Worm (Caenorhabditis elegans) whole organism, L4 larva: ENCODE data around the gene K03B8.6.

Experiments used
- D1046.2 ChIP-seq: fragments of 200-800 bp; sonication (Bioruptor generic); IDR thresholded peaks from 2 replicates; pipeline ENCODE4 v1.3.6; 2022; ENCODE audit warnings: missing genetic modification characterization, missing compliant biosample characterization
- F26F4.8 ChIP-seq: fragments of 200-800 bp; sonication (Bioruptor generic); conservative IDR thresholded peaks from 2 replicates; pipeline ENCODE4 v1.3.6; 2022; ENCODE audit warnings: missing genetic modification characterization, missing compliant biosample characterization
- F37D6.2 ChIP-seq: sonication (generic microtip); optimal IDR thresholded peaks from 2 replicates; lab custom pipeline; 2016; ENCODE audit warnings: mild to moderate bottlenecking, missing genetic modification characterization, missing compliant biosample characterization
- Y5F2A.4 ChIP-seq: fragments of 200-800 bp; sonication (Bioruptor generic); optimal IDR thresholded peaks from 2 replicates; lab custom pipeline; 2018; ENCODE audit warnings: mild to moderate bottlenecking, missing genetic modification characterization, missing compliant biosample characterization
- ZK337.2 ChIP-seq: fragments of 200-800 bp; sonication (Bioruptor generic); IDR thresholded peaks from 2 replicates; pipeline ENCODE4 v1.3.6; 2022; ENCODE audit warnings: missing genetic modification reagents, missing genetic modification characterization, missing compliant biosample characterization
- ZK546.5 ChIP-seq, 2 experiments: sonication (generic microtip); optimal IDR thresholded peaks; 2 replicates each; lab custom pipeline; 2017; ENCODE audit warnings: missing biosample characterization in 2 of 2, missing genetic modification characterization in 2 of 2
- aly-2 ChIP-seq: sonication (generic microtip); optimal IDR thresholded peaks from 2 replicates; lab custom pipeline; 2018; ENCODE audit warnings: missing biosample characterization, missing genetic modification characterization
- ama-1 ChIP-seq: fragments of 150-350 bp; optimal IDR thresholded peaks from 2 replicates; lab custom pipeline; 2014; ENCODE audit warnings: inconsistent platforms, mixed read lengths
- arid-1 ChIP-seq: fragments of 200-800 bp; sonication (Bioruptor generic); conservative IDR thresholded peaks from 2 replicates; pipeline ENCODE4 v1.3.6; 2022; ENCODE audit warnings: missing genetic modification reagents, missing genetic modification characterization, missing compliant biosample characterization
- ceh-20 ChIP-seq: fragments of 200-800 bp; sonication (Bioruptor generic); IDR thresholded peaks from 2 replicates; pipeline ENCODE4 v1.3.6; 2022; ENCODE audit warnings: missing genetic modification reagents, missing genetic modification characterization, missing compliant biosample characterization
- cey-2 ChIP-seq: sonication (generic microtip); optimal IDR thresholded peaks from 3 replicates; lab custom pipeline; 2017; ENCODE audit warnings: missing genetic modification characterization, mild to moderate bottlenecking, missing compliant biosample characterization, antibody characterized with exemption, borderline replicate concordance; ENCODE audit not compliant: insufficient read depth
- daf-16 ChIP-seq, 3 experiments: sonication (generic microtip); optimal IDR thresholded peaks; 2 replicates each; lab custom pipeline; 2016 to 2017; ENCODE audit warnings: missing genetic modification characterization in 3 of 3, missing genetic modification reagents in 3 of 3, mild to moderate bottlenecking in 2 of 3, missing compliant biosample characterization in 2 of 3, missing biosample characterization in 1 of 3, moderate library complexity in 1 of 3
- daf-19 ChIP-seq: fragments of 200-800 bp; sonication (Bioruptor generic); conservative IDR thresholded peaks from 2 replicates; pipeline ENCODE4 v1.3.6; 2022; ENCODE audit warnings: missing genetic modification characterization, missing compliant biosample characterization
- dmd-6 ChIP-seq: fragments of 200-800 bp; sonication (Bioruptor generic); IDR thresholded peaks from 2 replicates; pipeline ENCODE4 v1.3.6; 2022; ENCODE audit warnings: missing genetic modification reagents, missing genetic modification characterization, missing compliant biosample characterization
- dmd-8 ChIP-seq: fragments of 200-800 bp; sonication (Bioruptor generic); IDR thresholded peaks from 2 replicates; pipeline ENCODE4 v1.3.6; 2022; ENCODE audit warnings: missing genetic modification characterization, missing compliant biosample characterization
- duxl-1 ChIP-seq: sonication (generic microtip); optimal IDR thresholded peaks from 2 replicates; lab custom pipeline; 2016; ENCODE audit warnings: mild to moderate bottlenecking, missing genetic modification characterization, moderate library complexity, missing compliant biosample characterization; ENCODE audit not compliant: poor library complexity
- dve-1 ChIP-seq: sonication (generic microtip); optimal IDR thresholded peaks from 2 replicates; lab custom pipeline; 2017; ENCODE audit warnings: antibody characterized with exemption, mild to moderate bottlenecking, missing genetic modification characterization, missing compliant biosample characterization; ENCODE audit not compliant: insufficient read depth
- egl-27 ChIP-seq: sonication (generic microtip); optimal IDR thresholded peaks from 3 replicates; lab custom pipeline; 2017; ENCODE audit warnings: missing biosample characterization, missing genetic modification reagents, missing genetic modification characterization
- fkh-10 ChIP-seq: fragments of 150-350 bp; optimal IDR thresholded peaks from 2 replicates; lab custom pipeline; 2014; ENCODE audit warnings: missing biosample characterization, missing genetic modification reagents, missing genetic modification characterization
- hlh-11 ChIP-seq: fragments of 200-800 bp; sonication (Bioruptor generic); optimal IDR thresholded peaks from 2 replicates; lab custom pipeline; 2018; ENCODE audit warnings: mild to moderate bottlenecking, missing genetic modification characterization, missing compliant biosample characterization
- hmg-1.1 ChIP-seq: fragments of 200-800 bp; sonication (Bioruptor generic); IDR thresholded peaks from 2 replicates; pipeline ENCODE4 v1.3.6; 2022; ENCODE audit warnings: missing genetic modification reagents, missing genetic modification characterization, missing compliant biosample characterization
- jun-1 ChIP-seq: fragments of 150-350 bp; optimal IDR thresholded peaks from 2 replicates; lab custom pipeline; 2014; ENCODE audit warnings: missing biosample characterization, missing genetic modification reagents, missing genetic modification characterization
- lim-7 ChIP-seq: fragments of 200-800 bp; sonication (Bioruptor generic); IDR thresholded peaks from 2 replicates; pipeline ENCODE4 v1.3.6; 2022; ENCODE audit warnings: missing genetic modification characterization, missing compliant biosample characterization
- lin-1 ChIP-seq: fragments of 200-800 bp; sonication (Bioruptor generic); IDR thresholded peaks from 2 replicates; pipeline ENCODE4 v1.3.6; 2022; ENCODE audit warnings: missing genetic modification reagents, missing genetic modification characterization, missing compliant biosample characterization
- lin-15B ChIP-seq: fragments of 150-350 bp; sonication (generic microtip); optimal IDR thresholded peaks from 3 replicates; lab custom pipeline; 2014; ENCODE audit warnings: missing biosample characterization, missing genetic modification characterization
- lin-29 ChIP-seq: fragments of 200-800 bp; sonication (Bioruptor generic); IDR thresholded peaks from 2 replicates; pipeline ENCODE4 v1.3.6; 2022; ENCODE audit warnings: missing genetic modification reagents, missing genetic modification characterization, missing compliant biosample characterization
- lin-39 ChIP-seq: fragments of 150-350 bp; optimal IDR thresholded peaks from 2 replicates; lab custom pipeline; 2014; ENCODE audit warnings: missing biosample characterization, missing genetic modification reagents, missing genetic modification characterization
- lir-3 ChIP-seq: sonication (generic microtip); optimal IDR thresholded peaks from 2 replicates; lab custom pipeline; 2016; ENCODE audit warnings: mild to moderate bottlenecking, missing genetic modification characterization, missing compliant biosample characterization
- madf-5 ChIP-seq, 2 experiments: fragments of 200-800 bp; sonication (Bioruptor generic); IDR thresholded peaks; 2 replicates each; pipeline ENCODE4 v1.3.6; 2022; ENCODE audit warnings: missing compliant biosample characterization in 2 of 2, missing genetic modification characterization in 2 of 2
- mdl-1 ChIP-seq, 2 experiments: fragments of 150-350 bp in 1 of 2; sonication (generic microtip) in 1 of 2; optimal IDR thresholded peaks; 2 replicates each; lab custom pipeline; 2014 to 2017; ENCODE audit warnings: missing biosample characterization in 2 of 2, missing genetic modification characterization in 2 of 2
- mdt-29 ChIP-seq: fragments of 200-800 bp; sonication (Bioruptor generic); IDR thresholded peaks from 2 replicates; pipeline ENCODE4 v1.3.6; 2022; ENCODE audit warnings: missing genetic modification reagents, missing genetic modification characterization, missing compliant biosample characterization
- mep-1 ChIP-seq: fragments of 150-350 bp; sonication (generic microtip); optimal IDR thresholded peaks from 3 replicates; lab custom pipeline; 2014; ENCODE audit warnings: missing biosample characterization, missing genetic modification characterization
- mxl-3 ChIP-seq: fragments of 200-800 bp; sonication (Bioruptor generic); optimal IDR thresholded peaks from 2 replicates; lab custom pipeline; 2018; ENCODE audit warnings: mild to moderate bottlenecking, missing genetic modification characterization, missing compliant biosample characterization
- nhr-102 ChIP-seq: sonication (generic microtip); optimal IDR thresholded peaks from 2 replicates; lab custom pipeline; 2016; ENCODE audit warnings: mild to moderate bottlenecking, missing genetic modification characterization, moderate library complexity, missing compliant biosample characterization
- nhr-25 ChIP-seq: sonication (generic microtip); optimal IDR thresholded peaks from 2 replicates; lab custom pipeline; 2017; ENCODE audit warnings: missing genetic modification characterization, mild to moderate bottlenecking, missing compliant biosample characterization, antibody characterized with exemption, moderate library complexity, borderline replicate concordance; ENCODE audit not compliant: insufficient read depth
- nhr-28 ChIP-seq: fragments of 150-350 bp; optimal IDR thresholded peaks from 2 replicates; lab custom pipeline; 2014; ENCODE audit warnings: missing biosample characterization, missing genetic modification characterization
- nhr-41 ChIP-seq: fragments of 200-800 bp; sonication (Bioruptor generic); IDR thresholded peaks from 2 replicates; pipeline ENCODE4 v1.3.6; 2022; ENCODE audit warnings: missing genetic modification reagents, missing genetic modification characterization, missing compliant biosample characterization
- nhr-6 ChIP-seq: fragments of 150-350 bp; optimal IDR thresholded peaks from 2 replicates; lab custom pipeline; 2014; ENCODE audit warnings: missing biosample characterization, missing genetic modification characterization
- nhr-76 ChIP-seq: fragments of 150-350 bp; optimal IDR thresholded peaks from 2 replicates; lab custom pipeline; 2014; ENCODE audit warnings: missing biosample characterization, missing genetic modification characterization
- nhr-77 ChIP-seq: fragments of 150-350 bp; optimal IDR thresholded peaks from 2 replicates; lab custom pipeline; 2014; ENCODE audit warnings: missing biosample characterization, missing genetic modification characterization
- pha-4 ChIP-seq, 2 experiments: fragments of 150-350 bp in 1 of 2; fragments of 200-800 bp in 1 of 2; sonication (Bioruptor generic) in 1 of 2; IDR thresholded peaks in 1 of 2; optimal IDR thresholded peaks in 1 of 2; 2 replicates each; pipeline versions ENCODE4 v1.3.6 to Lab custom; 2014 to 2022; ENCODE audit warnings: missing genetic modification characterization in 2 of 2, missing genetic modification reagents in 2 of 2, missing biosample characterization in 1 of 2, missing compliant biosample characterization in 1 of 2
- pqm-1 ChIP-seq: sonication (generic microtip); optimal IDR thresholded peaks from 2 replicates; lab custom pipeline; 2017; ENCODE audit warnings: missing biosample characterization, missing genetic modification characterization
- sdz-12 ChIP-seq: fragments of 200-800 bp; sonication (Bioruptor generic); optimal IDR thresholded peaks from 2 replicates; lab custom pipeline; 2018; ENCODE audit warnings: mild to moderate bottlenecking, missing genetic modification characterization, missing compliant biosample characterization
- snpc-4 ChIP-seq: fragments of 150-350 bp; optimal IDR thresholded peaks from 2 replicates; lab custom pipeline; 2014; ENCODE audit warnings: missing biosample characterization, missing genetic modification characterization
- spr-1 ChIP-seq: sonication (generic microtip); optimal IDR thresholded peaks from 2 replicates; lab custom pipeline; 2016; ENCODE audit warnings: mild to moderate bottlenecking, missing genetic modification characterization, missing compliant biosample characterization
- spr-3 ChIP-seq: fragments of 200-800 bp; sonication (Bioruptor generic); optimal IDR thresholded peaks from 2 replicates; lab custom pipeline; 2018; ENCODE audit warnings: mild to moderate bottlenecking, missing genetic modification characterization, missing compliant biosample characterization
- vab-7 ChIP-seq: fragments of 200-800 bp; sonication (Bioruptor generic); IDR thresholded peaks from 2 replicates; pipeline ENCODE4 v1.3.6; 2022; ENCODE audit warnings: missing genetic modification reagents, missing genetic modification characterization, missing compliant biosample characterization
- zfp-2 ChIP-seq: sonication (generic microtip); optimal IDR thresholded peaks from 2 replicates; lab custom pipeline; 2016; ENCODE audit warnings: mild to moderate bottlenecking, missing genetic modification characterization, missing compliant biosample characterization
- zip-2 ChIP-seq: fragments of 150-350 bp; optimal IDR thresholded peaks from 2 replicates; lab custom pipeline; 2014; ENCODE audit warnings: missing biosample characterization, missing genetic modification characterization
- ztf-11 ChIP-seq: fragments of 150-350 bp; optimal IDR thresholded peaks from 2 replicates; lab custom pipeline; 2014; ENCODE audit warnings: missing biosample characterization, missing genetic modification characterization

Gene K03B8.6

ce11 chrV:11412125-11412524, 4.7 kb downstream of the K03B8.6 start (continued):
- TF ChIP-seq nhr-76 (tag; lab: Kevin White, UChicago) (no peak), duxl-1 (tag; lab: Kevin White, UChicago) (no peak), mep-1 (tag; lab: Kevin White, UChicago) (no peak), ZK546.5 (tag; optimal IDR thresholded peaks at IDR 0.05; lab: Kevin White, UChicago) (no peak), F26F4.8 (GFP tag; lab: Robert Waterston, UW) (no peak), madf-5 (GFP tag; IDR thresholded peaks at IDR 0.05; lab: Robert Waterston, UW) (no peak), sdz-12 (GFP tag; lab: Kevin White, UChicago) (no peak), lin-1 (GFP tag; lab: Robert Waterston, UW) (peak; percentile 42; the same call in 1 of the 2 replicates), F37D6.2 (tag; lab: Kevin White, UChicago) (no peak), arid-1 (GFP tag; lab: Robert Waterston, UW) (peak; percentile 58; the same call in 1 of the 2 replicates), cey-2 (no peak), nhr-28 (peak; percentile 54), fkh-10 (no peak), aly-2 (tag; lab: Kevin White, UChicago) (no peak), lin-29 (no peak), mxl-3 (GFP tag; lab: Kevin White, UChicago) (peak; percentile 51), pha-4 (GFP tag; IDR thresholded peaks at IDR 0.05; lab: Robert Waterston, UW) (no peak), pha-4 (tag; optimal IDR thresholded peaks at IDR 0.05; lab: Kevin White, UChicago) (no peak), lir-3 (no peak), ZK337.2 (GFP tag; lab: Robert Waterston, UW) (no peak), ama-1 (lab: Kevin White, UChicago) (no peak), dve-1 (tag; lab: Kevin White, UChicago) (no peak), pqm-1 (tag; lab: Kevin White, UChicago) (peak; percentile 36), hlh-11 (tag; lab: Kevin White, UChicago) (peak; percentile 77), ceh-20 (peak; percentile 49; the same call in 1 of the 2 replicates), vab-7 (GFP tag; lab: Robert Waterston, UW) (peak; percentile 64), dmd-8 (0 out of 2 replicates have a peak, but pooled peaks have one; percentile 57), nhr-41 (GFP tag; lab: Robert Waterston, UW) (no peak), snpc-4 (tag; lab: Kevin White, UChicago) (no peak), nhr-25 (tag; lab: Kevin White, UChicago) (no peak), spr-3 (GFP tag; lab: Kevin White, UChicago) (no peak), lim-7 (GFP tag; lab: Robert Waterston, UW) (peak; percentile 75), daf-19 (no peak), zfp-2 (tag; lab: Kevin White, UChicago) (no peak), nhr-77 (tag; lab: Kevin White, UChicago) (no peak), D1046.2 (GFP tag; lab: Robert Waterston, UW) (no peak), egl-27 (tag; lab: Kevin White, UChicago) (no peak), lin-39 (tag; lab: Kevin White, UChicago) (no peak), nhr-102 (tag; lab: Kevin White, UChicago) (no peak), daf-16 (GFP tag; optimal IDR thresholded peaks at IDR 0.05; lab: Kevin White, UChicago) (peak in 1 of 2 experiments; percentile 53), daf-16 (tag; optimal IDR thresholded peaks at IDR 0.05; lab: Kevin White, UChicago) (no peak), dmd-6 (GFP tag; lab: Robert Waterston, UW) (peak; percentile 82), ztf-11 (tag; lab: Kevin White, UChicago) (no peak), hmg-1.1 (GFP tag; lab: Robert Waterston, UW) (peak; percentile 71), mdl-1 (tag; optimal IDR thresholded peaks at IDR 0.05; lab: Kevin White, UChicago) (no peak), spr-1 (tag; lab: Kevin White, UChicago) (no peak), Y5F2A.4 (GFP tag; lab: Kevin White, UChicago) (no peak), nhr-6 (tag; lab: Kevin White, UChicago) (no peak), zip-2 (tag; lab: Kevin White, UChicago) (no peak), jun-1 (tag; lab: Kevin White, UChicago) (no peak), mdt-29 (GFP tag; lab: Robert Waterston, UW) (no peak), lin-15B (tag; lab: Kevin White, UChicago) (no peak)
